Fruit fly (Drosophila melanogaster) S2 (cell line): Measurements from ENCODE around the gene CG15528.

ENCODE experiments used
- CG8478 ChIP-seq: fragments of >200 bp; optimal IDR thresholded peaks from 2 replicates; lab custom pipeline; 2018
- CTCF ChIP-seq, 2 experiments: fragments of >200 bp; optimal IDR thresholded peaks; 2 replicates each; lab custom pipeline; 2018

- no peak for TF ChIP-seq CTCF (optimal IDR thresholded peaks at IDR 0.05; lab: Kevin White, UChicago)
- no peak for TF ChIP-seq CG8478 (lab: Kevin White, UChicago)
These were observed 4.8 kb upstream of the CG15528 start, which contains the start of the genes CG7950 and Rpp14a for dm6 chr3R:30056592-30057135.
